Worm (Caenorhabditis elegans): ENCODE data around the gene dnj-14.

DNA sequence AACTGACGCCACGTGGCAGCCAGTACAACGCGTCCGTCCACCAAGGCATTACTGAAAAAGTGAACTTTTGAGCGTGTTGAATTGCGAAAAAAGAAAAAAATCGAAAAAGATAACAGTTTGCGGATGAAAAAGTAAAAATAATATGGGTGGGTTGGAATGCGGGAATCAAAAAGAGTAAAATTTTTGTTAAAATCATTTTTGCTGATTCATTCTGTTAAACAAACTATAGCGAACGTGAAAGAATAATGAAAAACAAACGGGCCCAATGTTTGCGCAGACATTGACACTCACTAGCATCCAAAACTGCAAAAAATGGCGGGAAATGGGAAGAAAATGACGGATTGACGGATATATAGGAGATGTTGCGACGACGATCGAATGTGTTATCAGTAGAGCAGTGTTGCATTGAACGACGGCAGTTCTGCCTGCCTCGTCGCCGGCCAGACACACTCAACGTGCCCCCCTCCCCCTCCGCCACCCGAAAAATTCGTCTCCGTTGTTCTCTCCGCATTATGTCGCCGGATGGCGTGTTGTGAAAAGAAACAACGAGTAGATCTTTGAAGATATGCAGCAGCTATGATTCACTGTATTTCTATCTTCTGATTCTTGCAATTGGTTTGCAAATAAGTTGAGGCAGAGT is 12.0 kb downstream of the dnj-14 start, which contains the start of gene hyl-2:
- TF ChIP-seq hlh-4 (tag; optimal IDR thresholded peaks at IDR 0.05) (no peak), nhr-28 (tag; optimal IDR thresholded peaks at IDR 0.05) (no peak), ama-1 (optimal IDR thresholded peaks at IDR 0.05) (no peak), unc-30 (tag; optimal IDR thresholded peaks at IDR 0.05) (no peak)
